Fruit fly (Drosophila melanogaster) whole organism, embryonic: Measurements from ENCODE around the gene wda.

Experiments used
- Atf6 ChIP-seq: fragments of 200-800 bp; sonication (Bioruptor generic); IDR thresholded peaks from 2 replicates; pipeline ENCODE4 v1.3.6; 2022; ENCODE audit warnings: missing biosample characterization, missing genetic modification characterization
- BEAF-32 ChIP-seq: fragments of 200-800 bp; sonication (Bioruptor generic); optimal IDR thresholded peaks from 3 replicates; lab custom pipeline; 2017; ENCODE audit warnings: missing biosample characterization, missing genetic modification characterization, mild to moderate bottlenecking, moderate library complexity, missing genetic modification reagents
- Blimp-1 ChIP-seq: fragments of 200-800 bp; sonication (Bioruptor generic); optimal IDR thresholded peaks from 3 replicates; lab custom pipeline; 2018; ENCODE audit warnings: missing biosample characterization, missing genetic modification characterization, mild to moderate bottlenecking, moderate library complexity, missing genetic modification reagents
- CG10321 ChIP-seq: fragments of 200-800 bp; sonication (Bioruptor generic); IDR thresholded peaks from 2 replicates; pipeline ENCODE4 v1.3.6; 2022; ENCODE audit warnings: missing biosample characterization, missing genetic modification characterization
- CG12219 ChIP-seq: fragments of 200-800 bp; sonication (Bioruptor generic); optimal IDR thresholded peaks from 3 replicates; lab custom pipeline; 2018; ENCODE audit warnings: missing biosample characterization, mild to moderate bottlenecking, missing genetic modification characterization
- CG13123 ChIP-seq: fragments of 200-800 bp; sonication (Bioruptor generic); optimal IDR thresholded peaks from 2 replicates; lab custom pipeline; 2016; ENCODE audit warnings: missing biosample characterization, missing genetic modification characterization
- CG13775 ChIP-seq: fragments of 200-800 bp; sonication (Bioruptor generic); optimal IDR thresholded peaks from 3 replicates; lab custom pipeline; 2017; ENCODE audit warnings: missing biosample characterization, mild to moderate bottlenecking, missing genetic modification characterization
- CG15073 ChIP-seq: fragments of 200-800 bp; sonication (Bioruptor generic); optimal IDR thresholded peaks from 2 replicates; lab custom pipeline; 2016; ENCODE audit warnings: missing biosample characterization, missing genetic modification characterization
- CG1603 ChIP-seq: fragments of 200-800 bp; sonication (Bioruptor generic); optimal IDR thresholded peaks from 2 replicates; lab custom pipeline; 2019; ENCODE audit warnings: missing biosample characterization, mild to moderate bottlenecking, missing genetic modification characterization, moderate library complexity
- CG17829 ChIP-seq: fragments of 200-800 bp; optimal IDR thresholded peaks from 2 replicates; lab custom pipeline; 2019; ENCODE audit warnings: missing biosample characterization, mild to moderate bottlenecking, missing genetic modification characterization, moderate library complexity
- CG2199 ChIP-seq: fragments of 200-800 bp; sonication (Bioruptor generic); IDR thresholded peaks from 3 replicates; pipeline ENCODE4 v1.3.6; 2022; ENCODE audit warnings: missing biosample characterization, missing genetic modification characterization
- CG32767 ChIP-seq: fragments of 200-800 bp; sonication (Bioruptor generic); IDR thresholded peaks from 2 replicates; pipeline ENCODE4 v1.3.6; 2022; ENCODE audit warnings: missing biosample characterization, missing genetic modification characterization
- CG33557 ChIP-seq: fragments of 200-800 bp; sonication (Bioruptor generic); optimal IDR thresholded peaks from 2 replicates; lab custom pipeline; 2019; ENCODE audit warnings: missing biosample characterization, mild to moderate bottlenecking, missing genetic modification characterization, moderate library complexity
- CG3407 ChIP-seq: fragments of 200-800 bp; sonication (Bioruptor generic); optimal IDR thresholded peaks from 2 replicates; lab custom pipeline; 2018; ENCODE audit warnings: missing biosample characterization, mild to moderate bottlenecking, missing genetic modification characterization
- CG4282 ChIP-seq: fragments of 200-800 bp; sonication (Bioruptor generic); optimal IDR thresholded peaks from 2 replicates; lab custom pipeline; 2016; ENCODE audit warnings: missing biosample characterization, missing genetic modification characterization
- CG4360 ChIP-seq: fragments of 200-800 bp; sonication (Bioruptor generic); IDR thresholded peaks from 2 replicates; pipeline ENCODE4 v1.3.6; 2022; ENCODE audit warnings: missing biosample characterization, missing genetic modification characterization
- CG4424 ChIP-seq: fragments of 200-800 bp; sonication (Bioruptor generic); optimal IDR thresholded peaks from 3 replicates; lab custom pipeline; 2016; ENCODE audit warnings: missing biosample characterization, missing genetic modification characterization
- CG4820 ChIP-seq: fragments of 200-800 bp; sonication (Bioruptor generic); optimal IDR thresholded peaks from 3 replicates; lab custom pipeline; 2016; ENCODE audit warnings: missing biosample characterization, missing genetic modification characterization
- CG7839 ChIP-seq: fragments of 200-800 bp; sonication (Bioruptor generic); optimal IDR thresholded peaks from 3 replicates; lab custom pipeline; 2018; ENCODE audit warnings: missing biosample characterization, mild to moderate bottlenecking, missing genetic modification characterization, moderate library complexity
- CG8924 ChIP-seq: fragments of 200-800 bp; optimal IDR thresholded peaks from 3 replicates; lab custom pipeline; 2019; ENCODE audit warnings: missing biosample characterization, mild to moderate bottlenecking, missing genetic modification characterization, moderate library complexity
- D ChIP-seq, 2 experiments: fragments of 200-800 bp in 1 of 2; fragments of >200 bp in 1 of 2; sonication (Bioruptor generic) in 1 of 2; optimal IDR thresholded peaks; 2 replicates in 1 of 2; 3 replicates in 1 of 2; lab custom pipeline; 2017; ENCODE audit warnings: mild to moderate bottlenecking in 1 of 2, missing biosample characterization in 1 of 2, missing genetic modification characterization in 1 of 2, missing genetic modification reagents in 1 of 2
- Doc2 ChIP-seq: fragments of 200-800 bp; sonication (Bioruptor generic); IDR thresholded peaks from 2 replicates; pipeline ENCODE4 v1.3.6; 2022; ENCODE audit warnings: missing biosample characterization, missing genetic modification characterization
- Hmr ChIP-seq: fragments of 200-800 bp; sonication (Bioruptor generic); optimal IDR thresholded peaks from 3 replicates; lab custom pipeline; 2017; ENCODE audit warnings: mild to moderate bottlenecking, missing biosample characterization, missing genetic modification reagents, missing genetic modification characterization
- Mes4 ChIP-seq: fragments of 200-800 bp; sonication (Bioruptor generic); optimal IDR thresholded peaks from 2 replicates; lab custom pipeline; 2016; ENCODE audit warnings: missing biosample characterization, missing genetic modification characterization
- NC2β ChIP-seq: fragments of 200-800 bp; sonication (Bioruptor generic); optimal IDR thresholded peaks from 2 replicates; lab custom pipeline; 2016; ENCODE audit warnings: missing biosample characterization, missing genetic modification characterization
- Optix ChIP-seq: fragments of 200-800 bp; sonication (Bioruptor generic); IDR thresholded peaks from 3 replicates; pipeline ENCODE4 v1.3.6; 2022; ENCODE audit warnings: missing biosample characterization, missing genetic modification characterization
- Sin3A ChIP-seq: fragments of >200 bp; optimal IDR thresholded peaks from 2 replicates; lab custom pipeline; 2018
- Xbp1 ChIP-seq: fragments of 200-800 bp; sonication (Bioruptor generic); optimal IDR thresholded peaks from 3 replicates; lab custom pipeline; 2016; ENCODE audit warnings: missing biosample characterization, mild to moderate bottlenecking, missing genetic modification characterization
- ara ChIP-seq: fragments of 200-800 bp; sonication (Bioruptor generic); IDR thresholded peaks from 2 replicates; pipeline ENCODE4 v1.3.6; 2022; ENCODE audit warnings: missing biosample characterization, missing genetic modification characterization
- ase ChIP-seq: fragments of 200-800 bp; sonication (Bioruptor generic); IDR thresholded peaks from 3 replicates; pipeline ENCODE4 v1.3.6; 2022; ENCODE audit warnings: missing biosample characterization, missing genetic modification characterization
- fd96Cb ChIP-seq: fragments of 200-800 bp; sonication (Bioruptor generic); optimal IDR thresholded peaks from 2 replicates; lab custom pipeline; 2018; ENCODE audit warnings: missing biosample characterization, mild to moderate bottlenecking, missing genetic modification characterization, moderate library complexity
- gem ChIP-seq: fragments of 200-800 bp; sonication (Bioruptor generic); optimal IDR thresholded peaks from 2 replicates; lab custom pipeline; 2019; ENCODE audit warnings: missing biosample characterization, mild to moderate bottlenecking, missing genetic modification characterization, moderate library complexity
- grn ChIP-seq: fragments of 200-800 bp; sonication (Bioruptor generic); optimal IDR thresholded peaks from 3 replicates; lab custom pipeline; 2017; ENCODE audit warnings: missing biosample characterization, missing genetic modification characterization
- hkb ChIP-seq, 2 experiments: fragments of 200-800 bp in 1 of 2; fragments of >200 bp in 1 of 2; sonication (Bioruptor generic) in 1 of 2; IDR thresholded peaks in 1 of 2; optimal IDR thresholded peaks in 1 of 2; 2 replicates each; pipeline versions ENCODE4 v1.3.6 to Lab custom; 2017 to 2022; ENCODE audit warnings: missing biosample characterization in 1 of 2, missing genetic modification characterization in 1 of 2
- lab ChIP-seq: fragments of 200-800 bp; sonication (Bioruptor generic); optimal IDR thresholded peaks from 3 replicates; lab custom pipeline; 2017; ENCODE audit warnings: missing biosample characterization, missing genetic modification characterization, mild to moderate bottlenecking, moderate library complexity, missing genetic modification reagents
- lola ChIP-seq, 3 experiments: fragments of >200 bp in 2 of 3; fragments of 200-800 bp in 1 of 3; sonication (Bioruptor generic) in 1 of 3; optimal IDR thresholded peaks; 2 replicates each; lab custom pipeline; 2017 to 2019; ENCODE audit warnings: missing biosample characterization in 3 of 3, missing genetic modification characterization in 3 of 3, mild to moderate bottlenecking in 1 of 3, moderate library complexity in 1 of 3
- lov ChIP-seq, 2 experiments: fragments of 200-800 bp in 1 of 2; fragments of >200 bp in 1 of 2; sonication (Bioruptor generic) in 1 of 2; IDR thresholded peaks in 1 of 2; optimal IDR thresholded peaks in 1 of 2; 2 replicates in 1 of 2; 3 replicates in 1 of 2; pipeline versions ENCODE4 v1.3.6 to Lab custom; 2017 to 2022; ENCODE audit warnings: missing biosample characterization in 1 of 2, missing genetic modification characterization in 1 of 2
- mam ChIP-seq: fragments of 200-800 bp; sonication (Bioruptor generic); optimal IDR thresholded peaks from 3 replicates; lab custom pipeline; 2016; ENCODE audit warnings: missing biosample characterization, missing genetic modification characterization
- nerfin-1 ChIP-seq: fragments of 200-800 bp; sonication (Bioruptor generic); optimal IDR thresholded peaks from 3 replicates; lab custom pipeline; 2019; ENCODE audit warnings: missing biosample characterization, mild to moderate bottlenecking, missing genetic modification characterization, moderate library complexity
- prd ChIP-seq, 3 experiments: fragments of >200 bp in 2 of 3; fragments of 200-800 bp in 1 of 3; sonication (Bioruptor generic) in 1 of 3; optimal IDR thresholded peaks in 2 of 3; IDR thresholded peaks in 1 of 3; 2 replicates in 2 of 3; 3 replicates in 1 of 3; pipeline versions ENCODE4 v1.3.6 to Lab custom; 2017 to 2022; ENCODE audit warnings: missing biosample characterization in 1 of 3, missing genetic modification characterization in 1 of 3
- pros ChIP-seq: fragments of 200-800 bp; sonication (Bioruptor generic); optimal IDR thresholded peaks from 3 replicates; lab custom pipeline; 2019; ENCODE audit warnings: missing biosample characterization, mild to moderate bottlenecking, missing genetic modification characterization, moderate library complexity
- salm ChIP-seq: fragments of 200-800 bp; sonication (Bioruptor generic); optimal IDR thresholded peaks from 2 replicates; lab custom pipeline; 2018; ENCODE audit warnings: missing biosample characterization, mild to moderate bottlenecking, missing genetic modification characterization
- scrt ChIP-seq: fragments of 200-800 bp; sonication (Bioruptor generic); optimal IDR thresholded peaks from 2 replicates; lab custom pipeline; 2018; ENCODE audit warnings: missing biosample characterization, mild to moderate bottlenecking, missing genetic modification characterization, moderate library complexity
- slou ChIP-seq: fragments of 200-800 bp; sonication (Bioruptor generic); optimal IDR thresholded peaks from 3 replicates; lab custom pipeline; 2016; ENCODE audit warnings: missing biosample characterization, missing genetic modification characterization
- stc ChIP-seq: fragments of 200-800 bp; sonication (Bioruptor generic); IDR thresholded peaks from 2 replicates; pipeline ENCODE4 v1.3.6; 2022; ENCODE audit warnings: missing biosample characterization, missing genetic modification characterization
- trem ChIP-seq: fragments of 200-800 bp; optimal IDR thresholded peaks from 3 replicates; lab custom pipeline; 2019; ENCODE audit warnings: missing biosample characterization, mild to moderate bottlenecking, missing genetic modification characterization, moderate library complexity
- unpg ChIP-seq: fragments of 200-800 bp; sonication (Bioruptor generic); optimal IDR thresholded peaks from 3 replicates; lab custom pipeline; 2018; ENCODE audit warnings: missing biosample characterization, mild to moderate bottlenecking, missing genetic modification characterization, moderate library complexity
- zf30C ChIP-seq: fragments of 200-800 bp; sonication (Bioruptor generic); optimal IDR thresholded peaks from 3 replicates; lab custom pipeline; 2018; ENCODE audit warnings: missing biosample characterization, mild to moderate bottlenecking, missing genetic modification characterization

wda gene

dm6 chr3R:23303297-23303696 lies 45.4 kb upstream of the wda start (continued):
- 0 out of 3 replicates have a peak, but pooled peaks have one; percentile 15 for TF ChIP-seq ase (GFP tag; lab: Robert Waterston, UW)
- no peak for TF ChIP-seq D (optimal IDR thresholded peaks at IDR 0.05; lab: Kevin White, UChicago)
- peak; percentile 21 for TF ChIP-seq D (GFP tag; optimal IDR thresholded peaks at IDR 0.05; lab: Kevin White, UChicago)
- TF ChIP-seq NC2β (GFP tag; lab: Kevin White, UChicago) = peak; percentile 44
- no peak for TF ChIP-seq mam (GFP tag; lab: Kevin White, UChicago)
- no peak for TF ChIP-seq CG15073 (GFP tag; lab: Kevin White, UChicago)
- TF ChIP-seq stc = no peak
- TF ChIP-seq scrt (GFP tag; lab: Kevin White, UChicago) = no peak
- peak; percentile 23 for TF ChIP-seq fd96Cb (tag; lab: Kevin White, UChicago)
- TF ChIP-seq gem (tag; lab: Kevin White, UChicago) = peak; percentile 53
- peak; percentile 39 for TF ChIP-seq Mes4 (GFP tag; lab: Kevin White, UChicago)
- peak; percentile 33 for TF ChIP-seq unpg (GFP tag; lab: Kevin White, UChicago)
- no peak for TF ChIP-seq slou (GFP tag; lab: Kevin White, UChicago)
- TF ChIP-seq ara (GFP tag; lab: Robert Waterston, UW) = peak; percentile 51; the same call in 1 of the 2 replicates
- peak; percentile 86 for TF ChIP-seq nerfin-1 (tag; lab: Kevin White, UChicago)
- TF ChIP-seq CG12219 (GFP tag; lab: Kevin White, UChicago) = no peak
- peak; percentile 53 for TF ChIP-seq CG17829 (tag; lab: Kevin White, UChicago)
- no peak for TF ChIP-seq salm (tag; lab: Kevin White, UChicago)
- no peak for TF ChIP-seq CG13123
- TF ChIP-seq zf30C (GFP tag; lab: Kevin White, UChicago) = peak; percentile 87
- TF ChIP-seq CG4820 (GFP tag; lab: Kevin White, UChicago) = peak; percentile 8
- TF ChIP-seq Xbp1 = peak; percentile 3
- TF ChIP-seq Optix = no peak
- TF ChIP-seq CG4424 = peak; percentile 2
- TF ChIP-seq Doc2 (GFP tag; lab: Robert Waterston, UW) = no peak
- peak; percentile 29 for TF ChIP-seq pros (GFP tag; lab: Kevin White, UChicago)
- no peak for TF ChIP-seq CG4282 (GFP tag; lab: Kevin White, UChicago)
- no peak for TF ChIP-seq Hmr
- TF ChIP-seq Blimp-1 (GFP tag; lab: Kevin White, UChicago) = peak; percentile 23
- peak in 1 of 3 experiments; percentile 67 for TF ChIP-seq lola (GFP tag; optimal IDR thresholded peaks at IDR 0.05; lab: Kevin White, UChicago)
- no peak for TF ChIP-seq CG3407 (GFP tag; lab: Kevin White, UChicago)
- TF ChIP-seq CG10321 (GFP tag; lab: Robert Waterston, UW) = no peak
- TF ChIP-seq CG1603 (tag; lab: Kevin White, UChicago) = peak; percentile 25
- peak; percentile 62 for TF ChIP-seq CG8924 (tag; lab: Kevin White, UChicago)
- TF ChIP-seq lab (GFP tag; lab: Kevin White, UChicago) = no peak
- TF ChIP-seq trem (tag; lab: Kevin White, UChicago) = peak; percentile 13
- TF ChIP-seq CG33557 (GFP tag; lab: Kevin White, UChicago) = peak; percentile 51
- TF ChIP-seq CG7839 (tag; lab: Kevin White, UChicago) = peak; percentile 4
- no peak for TF ChIP-seq prd (optimal IDR thresholded peaks at IDR 0.05; lab: Kevin White, UChicago)
- peak; percentile 77; the same call in 2 of the 3 replicates for TF ChIP-seq prd (GFP tag; IDR thresholded peaks at IDR 0.05; lab: Robert Waterston, UW)
- no peak for TF ChIP-seq lov (optimal IDR thresholded peaks at IDR 0.05; lab: Kevin White, UChicago)
- TF ChIP-seq lov (GFP tag; IDR thresholded peaks at IDR 0.05; lab: Robert Waterston, UW) = peak; percentile 60; the same call in 1 of the 3 replicates
- peak; percentile 59 for TF ChIP-seq CG4360
- no peak for TF ChIP-seq grn (GFP tag; lab: Kevin White, UChicago)
- TF ChIP-seq CG32767 (GFP tag; lab: Robert Waterston, UW) = no peak
- 0 out of 3 replicates have a peak, but pooled peaks have one; percentile 28 for TF ChIP-seq CG2199 (GFP tag; lab: Robert Waterston, UW)
- no peak for TF ChIP-seq Sin3A (lab: Kevin White, UChicago)
- no peak for TF ChIP-seq hkb (optimal IDR thresholded peaks at IDR 0.05; lab: Kevin White, UChicago)
- no peak for TF ChIP-seq hkb (GFP tag; IDR thresholded peaks at IDR 0.05; lab: Robert Waterston, UW)
- TF ChIP-seq CG13775 = peak; percentile 3
- TF ChIP-seq Atf6 (GFP tag; lab: Robert Waterston, UW) = no peak
- TF ChIP-seq BEAF-32 = no peak
